Fruit fly (Drosophila melanogaster): ENCODE measurements around the gene IPIP.

IPIP gene

DNA sequence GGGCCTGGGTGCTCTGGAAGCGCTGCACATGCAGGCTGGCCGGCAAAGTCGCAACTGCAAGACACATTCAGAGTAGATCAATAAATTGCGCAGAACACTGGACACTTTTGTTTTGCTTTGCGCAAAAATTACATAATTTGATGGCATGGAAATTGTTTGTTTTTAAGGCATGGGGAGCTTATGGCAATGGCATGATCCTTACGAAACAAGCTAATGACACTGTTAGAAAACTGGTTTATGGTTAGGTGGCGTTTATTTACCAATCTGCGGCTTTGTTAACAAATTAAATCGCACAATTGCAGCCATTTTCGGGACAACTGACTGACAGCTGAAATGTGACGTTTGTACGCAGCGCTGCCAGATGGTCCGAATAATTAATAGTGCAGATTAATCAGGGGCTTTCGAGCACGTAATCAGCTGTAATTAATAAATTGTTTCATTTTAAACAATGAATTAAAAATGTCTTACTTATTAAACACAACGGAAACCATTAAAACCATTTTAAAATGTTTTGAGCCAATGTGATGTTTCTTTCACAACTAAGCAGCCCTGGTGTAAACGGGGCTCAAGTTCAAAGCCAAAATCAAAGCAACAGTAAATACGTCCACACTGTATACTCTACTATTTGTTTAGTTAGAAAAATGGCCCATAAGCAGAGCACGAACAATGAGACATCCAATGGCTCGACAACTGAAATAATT is 14.7 kb downstream of the IPIP start, which contains the start of the genes ND-51 and CG13994 (continued):
- TF ChIP-seq CG12744 (GFP tag; optimal IDR thresholded peaks at IDR 0.05) (peak; percentile 76), vnd (GFP tag; IDR thresholded peaks at IDR 0.05; ENCODE audit: partially characterized antibody) (no peak), PHDP (tag; optimal IDR thresholded peaks at IDR 0.05) (peak; percentile 73), CG6791 (GFP tag; IDR thresholded peaks at IDR 0.05; ENCODE audit: partially characterized antibody) (no peak), Opbp (GFP tag; IDR thresholded peaks at IDR 0.05; ENCODE audit: partially characterized antibody) (no peak), abd-A (tag; optimal IDR thresholded peaks at IDR 0.05) (no peak), TFAM (GFP tag; optimal IDR thresholded peaks at IDR 0.05) (no peak), ham (GFP tag; IDR thresholded peaks at IDR 0.05) (no peak), ro (GFP tag; IDR thresholded peaks at IDR 0.05) (peak; percentile 42; the same call in 1 of the 2 replicates), NFAT (GFP tag; IDR thresholded peaks at IDR 0.05) (peak; percentile 85), Lpt (GFP tag; optimal IDR thresholded peaks at IDR 0.05) (no peak), kah (GFP tag; optimal IDR thresholded peaks at IDR 0.05) (peak; percentile 34), bsh (GFP tag; optimal IDR thresholded peaks at IDR 0.05) (peak; percentile 5 to 82), chif (GFP tag; optimal IDR thresholded peaks at IDR 0.05) (peak; percentile 68 to 79), CG13424 (tag; optimal IDR thresholded peaks at IDR 0.05) (peak; percentile 82), CG18599 (GFP tag; optimal IDR thresholded peaks at IDR 0.05) (peak; percentile 86), maf-S (GFP tag; optimal IDR thresholded peaks at IDR 0.05) (peak; percentile 83), pb (GFP tag; optimal IDR thresholded peaks at IDR 0.05) (peak; percentile 73), CG14441 (GFP tag; IDR thresholded peaks at IDR 0.05) (peak; percentile 83), row (GFP tag; IDR thresholded peaks at IDR 0.05) (peak; percentile 95), nmo (GFP tag; optimal IDR thresholded peaks at IDR 0.05) (peak; percentile 89), CG1233 (GFP tag; optimal IDR thresholded peaks at IDR 0.05) (peak; percentile 51), CG18764 (GFP tag; optimal IDR thresholded peaks at IDR 0.05) (peak; percentile 70), Ets65A (GFP tag) (peak; percentile 99), bbx (GFP tag; IDR thresholded peaks at IDR 0.05; ENCODE audit: partially characterized antibody) (0 out of 2 replicates have a peak, but pooled peaks have one; percentile 9), ara (GFP tag; IDR thresholded peaks at IDR 0.05) (peak; percentile 74), CoRest (tag; optimal IDR thresholded peaks at IDR 0.05) (peak; percentile 90), CG6654 (GFP tag; optimal IDR thresholded peaks at IDR 0.05) (peak; percentile 3), CG31441 (GFP tag; IDR thresholded peaks at IDR 0.05) (no peak), tin (GFP tag; optimal IDR thresholded peaks at IDR 0.05) (peak; percentile 85), zfh1 (GFP tag; IDR thresholded peaks at IDR 0.05) (peak; percentile 87), pho (GFP tag; optimal IDR thresholded peaks at IDR 0.05) (peak; percentile 88), CG17328 (GFP tag; IDR thresholded peaks at IDR 0.05) (peak; percentile 79), CG1832 (GFP tag; optimal IDR thresholded peaks at IDR 0.05) (no peak), grau (tag; optimal IDR thresholded peaks at IDR 0.05) (peak; percentile 84), CG34224 (GFP tag; IDR thresholded peaks at IDR 0.05; ENCODE audit: partially characterized antibody) (no peak; the same call in 2 of the 3 replicates), Hr78 (GFP tag; optimal IDR thresholded peaks at IDR 0.05) (peak in 1 of 2 experiments; percentile 38), CG1529 (GFP tag; optimal IDR thresholded peaks at IDR 0.05) (peak; percentile 48), hth (optimal IDR thresholded peaks at IDR 0.05) (no peak), CG7839 (tag; optimal IDR thresholded peaks at IDR 0.05) (peak; percentile 84), CG10565 (GFP tag; optimal IDR thresholded peaks at IDR 0.05) (peak; percentile 20), nerfin-2 (GFP tag; IDR thresholded peaks at IDR 0.05; ENCODE audit: partially characterized antibody) (no peak), Usf (GFP tag; optimal IDR thresholded peaks at IDR 0.05) (peak; percentile 54), CG13123 (GFP tag; optimal IDR thresholded peaks at IDR 0.05) (peak; percentile 69), prd (optimal IDR thresholded peaks at IDR 0.05) (no peak), prd (GFP tag; IDR thresholded peaks at IDR 0.05) (peak; percentile 86), CG32767 (GFP tag; IDR thresholded peaks at IDR 0.05) (peak; percentile 59; the same call in 1 of the 2 replicates)
